Worm (Caenorhabditis elegans): ENCODE measurements around the gene cks-1.

DNA sequence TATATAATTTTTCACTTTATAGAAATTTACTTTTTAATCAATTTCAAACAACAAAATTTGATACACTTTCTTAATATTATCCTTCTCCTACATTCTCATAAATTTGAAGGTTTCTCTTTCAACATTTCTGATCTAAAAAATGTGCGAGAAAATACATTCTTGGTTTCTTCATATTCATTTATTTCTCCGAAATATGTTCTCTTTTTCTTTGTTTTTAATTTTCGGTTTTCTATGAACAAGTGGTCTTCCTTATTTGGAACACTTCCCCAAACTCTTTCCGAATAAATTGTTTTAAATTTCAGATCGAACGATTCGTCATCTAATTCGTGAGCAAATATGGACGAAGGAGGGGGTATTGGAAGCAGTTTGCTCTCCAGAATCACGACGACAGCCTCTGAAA, 45.4 kb downstream of the cks-1 start, which contains the start of gene npr-22:
- TF ChIP-seq T22C8.4 (GFP tag; IDR thresholded peaks at IDR 0.05) (no peak), tab-1 (GFP tag; IDR thresholded peaks at IDR 0.05) (no peak), cog-1 (tag; optimal IDR thresholded peaks at IDR 0.05) (no peak), ztf-29 (GFP tag; IDR thresholded peaks at IDR 0.05) (no peak), ref-1 (GFP tag; conservative IDR thresholded peaks at IDR 0.05) (no peak), ztf-23 (GFP tag; IDR thresholded peaks at IDR 0.05) (no peak)

All from whole organism, midembryonic.